Fruit fly (Drosophila melanogaster): Measurements from ENCODE around the gene CG46468.
A peak's percentile ranks its signal among the peaks of the same experiment; 100 is the strongest.

Gene CG46468

dm6 chr2L:9505372-9506103, 59.7 kb downstream of the CG46468 start (continued):
- TF ChIP-seq vnd (GFP tag; IDR thresholded peaks at IDR 0.05; ENCODE audit: partially characterized antibody) (no peak), CG16863 (GFP tag; optimal IDR thresholded peaks at IDR 0.05) (no peak), CG12236 (GFP tag; optimal IDR thresholded peaks at IDR 0.05) (no peak), CG8290 (GFP tag; optimal IDR thresholded peaks at IDR 0.05) (no peak), CG8290 (tag; optimal IDR thresholded peaks at IDR 0.05) (no peak), CG11398 (GFP tag; optimal IDR thresholded peaks at IDR 0.05) (no peak), Fer1 (GFP tag; optimal IDR thresholded peaks at IDR 0.05) (no peak), grau (tag; optimal IDR thresholded peaks at IDR 0.05) (peak; percentile 2), Nf-YA (GFP tag; IDR thresholded peaks at IDR 0.05) (no peak), trem (tag; optimal IDR thresholded peaks at IDR 0.05) (no peak), ap (GFP tag; IDR thresholded peaks at IDR 0.05) (no peak), sens-2 (GFP tag; IDR thresholded peaks at IDR 0.05) (no peak), CG7839 (tag; optimal IDR thresholded peaks at IDR 0.05) (peak; percentile 25), org-1 (GFP tag; optimal IDR thresholded peaks at IDR 0.05) (no peak), ranshi (GFP tag; IDR thresholded peaks at IDR 0.05) (no peak), her (GFP tag; optimal IDR thresholded peaks at IDR 0.05) (no peak), nerfin-1 (tag; optimal IDR thresholded peaks at IDR 0.05) (no peak), chn (GFP tag; optimal IDR thresholded peaks at IDR 0.05) (no peak), unpg (GFP tag; optimal IDR thresholded peaks at IDR 0.05) (peak; percentile 12), CG31388 (GFP tag; optimal IDR thresholded peaks at IDR 0.05) (no peak), Opbp (GFP tag; IDR thresholded peaks at IDR 0.05; ENCODE audit: partially characterized antibody) (no peak), hkb (optimal IDR thresholded peaks at IDR 0.05) (no peak), hkb (GFP tag; IDR thresholded peaks at IDR 0.05) (no peak), CG13894 (tag; optimal IDR thresholded peaks at IDR 0.05) (no peak), bigmax (GFP tag; optimal IDR thresholded peaks at IDR 0.05) (no peak), CG14710 (tag; optimal IDR thresholded peaks at IDR 0.05) (peak; percentile 16), CG18262 (tag; optimal IDR thresholded peaks at IDR 0.05) (peak; percentile 37), CG13775 (GFP tag; optimal IDR thresholded peaks at IDR 0.05) (no peak), jumu (GFP tag; optimal IDR thresholded peaks at IDR 0.05) (no peak), mirr (GFP tag; optimal IDR thresholded peaks at IDR 0.05) (no peak), Trl (optimal IDR thresholded peaks at IDR 0.05) (no peak), Trl (GFP tag; optimal IDR thresholded peaks at IDR 0.05) (no peak), CG3995 (GFP tag; optimal IDR thresholded peaks at IDR 0.05) (no peak), luna (GFP tag; optimal IDR thresholded peaks at IDR 0.05) (no peak), Six4 (GFP tag; optimal IDR thresholded peaks at IDR 0.05) (peak; percentile 22), dmrt99B (tag; optimal IDR thresholded peaks at IDR 0.05) (peak; percentile 45), Sry-β (GFP tag; optimal IDR thresholded peaks at IDR 0.05) (no peak), Ptx1 (GFP tag; IDR thresholded peaks at IDR 0.05) (no peak), Drgx (GFP tag; IDR thresholded peaks at IDR 0.05) (no peak), bab2 (GFP tag; optimal IDR thresholded peaks at IDR 0.05) (no peak), CG15269 (tag; optimal IDR thresholded peaks at IDR 0.05) (peak; percentile 9), CG34422 (GFP tag; IDR thresholded peaks at IDR 0.05) (no peak), CG14014 (GFP tag; IDR thresholded peaks at IDR 0.05) (no peak), CG42726 (GFP tag; IDR thresholded peaks at IDR 0.05; ENCODE audit: partially characterized antibody) (no peak), CG11560 (tag; IDR thresholded peaks at IDR 0.05) (no peak), CG4820 (GFP tag; optimal IDR thresholded peaks at IDR 0.05) (peak; percentile 6), ara (GFP tag; IDR thresholded peaks at IDR 0.05) (no peak), nmo (GFP tag; optimal IDR thresholded peaks at IDR 0.05) (peak; percentile 34), Oli (tag; optimal IDR thresholded peaks at IDR 0.05) (peak; percentile 29), CG13424 (tag; optimal IDR thresholded peaks at IDR 0.05) (no peak), gsb-n (tag; optimal IDR thresholded peaks at IDR 0.05) (peak; percentile 34), Bdp1 (GFP tag; optimal IDR thresholded peaks at IDR 0.05) (no peak)
